Fruit fly (Drosophila melanogaster): Measurements from ENCODE around the gene YL-1.
A peak's percentile ranks its signal among the peaks of the same experiment; 100 is the strongest.

YL-1 gene

dm6 chr2L:10986138-10986537 is 15.9 kb downstream of the YL-1 start (continued):
- peak; percentile 19; the same call in 1 of the 3 replicates for TF ChIP-seq knrl (GFP tag; IDR thresholded peaks at IDR 0.05; ENCODE audit: partially characterized antibody)
- peak; percentile 75 for TF ChIP-seq Med (GFP tag)
- peak; percentile 17 for TF ChIP-seq lbe (GFP tag; optimal IDR thresholded peaks at IDR 0.05)
- TF ChIP-seq CG17359 (tag; optimal IDR thresholded peaks at IDR 0.05) = peak; percentile 61
- TF ChIP-seq stc (GFP tag; IDR thresholded peaks at IDR 0.05) = peak; percentile 65; the same call in 1 of the 2 replicates
- TF ChIP-seq CG14667 (GFP tag; IDR thresholded peaks at IDR 0.05) = peak; percentile 38; the same call in 1 of the 2 replicates
- peak; percentile 3 for TF ChIP-seq CG13624 (GFP tag; optimal IDR thresholded peaks at IDR 0.05)
- no peak for TF ChIP-seq pan (optimal IDR thresholded peaks at IDR 0.05)
- peak in 1 of 2 experiments; percentile 82 for TF ChIP-seq pan (GFP tag; optimal IDR thresholded peaks at IDR 0.05 in 1 of 2, IDR thresholded peaks at IDR 0.05 in 1 of 2)
- peak; percentile 7 for TF ChIP-seq CG15011 (GFP tag; optimal IDR thresholded peaks at IDR 0.05)
- peak; percentile 67 for TF ChIP-seq CG31441 (GFP tag; IDR thresholded peaks at IDR 0.05)
- peak; percentile 59; the same call in 2 of the 3 replicates for TF ChIP-seq CG17361 (GFP tag; IDR thresholded peaks at IDR 0.05)
- TF ChIP-seq CG13424 (tag; optimal IDR thresholded peaks at IDR 0.05) = peak; percentile 11
- TF ChIP-seq CG12391 (tag; optimal IDR thresholded peaks at IDR 0.05) = peak; percentile 7
- peak; percentile 65 for TF ChIP-seq onecut (GFP tag; IDR thresholded peaks at IDR 0.05)
- peak; percentile 16 for TF ChIP-seq Ets97D (GFP tag; optimal IDR thresholded peaks at IDR 0.05)
- TF ChIP-seq tin (GFP tag; optimal IDR thresholded peaks at IDR 0.05) = peak; percentile 51
- TF ChIP-seq sima (GFP tag; optimal IDR thresholded peaks at IDR 0.05) = no peak
- TF ChIP-seq cwo (GFP tag; optimal IDR thresholded peaks at IDR 0.05) = peak; percentile 75
- TF ChIP-seq Awh (GFP tag; IDR thresholded peaks at IDR 0.05) = peak; percentile 48; the same call in 1 of the 2 replicates
- no peak for TF ChIP-seq sd (tag; optimal IDR thresholded peaks at IDR 0.05)
- TF ChIP-seq zf30C (GFP tag; optimal IDR thresholded peaks at IDR 0.05) = peak; percentile 49
- TF ChIP-seq Spps (tag; optimal IDR thresholded peaks at IDR 0.05) = peak; percentile 38
- no peak for TF ChIP-seq dm (GFP tag; optimal IDR thresholded peaks at IDR 0.05)
- TF ChIP-seq Asciz (GFP tag; optimal IDR thresholded peaks at IDR 0.05) = peak; percentile 7
- TF ChIP-seq Atf6 (GFP tag; IDR thresholded peaks at IDR 0.05) = peak; percentile 26; the same call in 1 of the 2 replicates
- TF ChIP-seq CG14014 (GFP tag; IDR thresholded peaks at IDR 0.05) = peak; percentile 69
- TF ChIP-seq E2f1 (GFP tag; IDR thresholded peaks at IDR 0.05) = peak; percentile 39; the same call in 1 of the 2 replicates
- peak; percentile 17 for TF ChIP-seq HHEX (GFP tag; optimal IDR thresholded peaks at IDR 0.05)
- peak; percentile 59 for TF ChIP-seq CG10267 (tag; optimal IDR thresholded peaks at IDR 0.05)
- peak; percentile 38 for TF ChIP-seq CG4820 (GFP tag; optimal IDR thresholded peaks at IDR 0.05)
- peak; percentile 77 for TF ChIP-seq Ets65A (GFP tag)
- TF ChIP-seq CG7357 (GFP tag; IDR thresholded peaks at IDR 0.05) = 0 out of 3 replicates have a peak, but pooled peaks have one; percentile 43
- TF ChIP-seq CG18011 (GFP tag; optimal IDR thresholded peaks at IDR 0.05) = no peak
- 0 out of 2 replicates have a peak, but pooled peaks have one; percentile 9 for TF ChIP-seq bowl (GFP tag; IDR thresholded peaks at IDR 0.05)
- peak; percentile 1 for TF ChIP-seq MTF-1 (GFP tag; optimal IDR thresholded peaks at IDR 0.05; ENCODE audit: borderline replicate concordance)

- TF ChIP-seq Hand (GFP tag; optimal IDR thresholded peaks at IDR 0.05) (peak; percentile 25), CG17568 (GFP tag; optimal IDR thresholded peaks at IDR 0.05) (peak; percentile 66), Hey (tag; optimal IDR thresholded peaks at IDR 0.05) (no peak), CG34422 (GFP tag; IDR thresholded peaks at IDR 0.05) (no peak), CG2712 (tag; optimal IDR thresholded peaks at IDR 0.05) (peak; percentile 76), vfl (GFP tag; optimal IDR thresholded peaks at IDR 0.05) (no peak), CG33557 (GFP tag; optimal IDR thresholded peaks at IDR 0.05) (no peak), sr (GFP tag; IDR thresholded peaks at IDR 0.05) (no peak), BEAF-32 (GFP tag; optimal IDR thresholded peaks at IDR 0.05) (peak; percentile 34), CG2120 (GFP tag; optimal IDR thresholded peaks at IDR 0.05) (peak; percentile 76), CG13624 (GFP tag; optimal IDR thresholded peaks at IDR 0.05) (no peak), Scr (GFP tag; IDR thresholded peaks at IDR 0.05; ENCODE audit: partially characterized antibody) (no peak), Ptx1 (GFP tag; IDR thresholded peaks at IDR 0.05) (peak; percentile 92), Nf-YA (GFP tag; IDR thresholded peaks at IDR 0.05) (peak; percentile 55), Six4 (GFP tag; optimal IDR thresholded peaks at IDR 0.05) (peak; percentile 37), wor (GFP tag; IDR thresholded peaks at IDR 0.05) (peak; percentile 75), tx (GFP tag; optimal IDR thresholded peaks at IDR 0.05) (no peak)
Observed at dm6 chr2L:10987370-10987853, 17.2 kb downstream of the YL-1 start, which contains the start of the genes piwi and CG12253. piwi (minus strand) TSS chr2L:10987420. CG12253 (plus strand) TSS chr2L:10987806.
